Fruit fly (Drosophila melanogaster) whole organism, wandering third instar larva: ENCODE results near the gene CG7368.

ENCODE experiments used
- Abd-B ChIP-seq: fragments of >200 bp; optimal IDR thresholded peaks from 2 replicates; lab custom pipeline; 2017; ENCODE audit warnings: missing biosample characterization, missing genetic modification characterization
- Dfd ChIP-seq: fragments of >200 bp; optimal IDR thresholded peaks from 2 replicates; lab custom pipeline; 2017; ENCODE audit warnings: missing biosample characterization, missing genetic modification characterization
- Mio ChIP-seq: sonication (Bioruptor generic); optimal IDR thresholded peaks from 2 replicates; lab custom pipeline; 2016; ENCODE audit warnings: missing biosample characterization, missing genetic modification characterization
- fru ChIP-seq: fragments of 200-800 bp; sonication (Bioruptor generic); optimal IDR thresholded peaks from 3 replicates; lab custom pipeline; 2016; ENCODE audit warnings: missing biosample characterization, mild to moderate bottlenecking, missing genetic modification characterization
- h ChIP-seq: fragments of 200-800 bp; sonication (Bioruptor generic); optimal IDR thresholded peaks from 3 replicates; lab custom pipeline; 2016; ENCODE audit warnings: missing biosample characterization, mild to moderate bottlenecking, missing genetic modification characterization
- psq ChIP-seq: fragments of 200-800 bp; sonication (Bioruptor generic); optimal IDR thresholded peaks from 3 replicates; lab custom pipeline; 2017; ENCODE audit warnings: missing biosample characterization, mild to moderate bottlenecking, missing genetic modification characterization, moderate library complexity

DNA sequence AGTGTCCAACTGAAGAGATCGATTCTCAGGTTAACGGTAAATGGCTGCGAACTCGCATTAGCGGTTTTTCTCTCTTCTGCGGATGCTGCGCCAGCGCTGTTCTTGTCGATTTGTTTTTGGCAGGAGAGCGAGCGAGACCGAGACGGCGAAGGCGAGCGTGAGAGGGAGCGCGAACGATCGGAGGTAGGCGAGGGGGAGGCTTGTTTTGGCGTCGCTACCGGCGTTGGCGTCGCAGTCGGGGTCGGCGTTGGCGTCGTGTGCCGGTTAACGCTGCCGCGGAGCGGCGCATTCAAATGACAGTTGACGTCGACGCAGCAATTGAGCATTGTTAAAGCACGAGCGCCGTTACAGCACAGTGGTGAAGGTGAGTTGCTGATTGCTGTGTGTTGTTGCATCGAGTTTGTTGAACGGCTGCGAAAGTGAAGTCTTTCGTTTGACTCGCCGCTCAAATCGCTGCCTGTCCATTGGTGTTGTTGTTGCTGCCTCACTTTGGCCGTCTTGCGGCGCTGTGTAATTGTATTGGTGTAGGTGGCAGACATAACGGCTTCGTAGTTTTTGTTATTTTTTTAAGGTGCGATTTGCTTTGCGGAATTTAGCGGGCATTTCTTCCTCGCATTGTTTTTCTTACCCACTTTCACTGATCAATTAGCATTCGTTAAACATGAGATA is 10.1 kb upstream of the CG7368 start:
- TF ChIP-seq h (GFP tag; lab: Kevin White, UChicago) = peak; percentile 38
- TF ChIP-seq fru (GFP tag; lab: Kevin White, UChicago) = no peak
- TF ChIP-seq Dfd (GFP tag; lab: Kevin White, UChicago) = no peak
- TF ChIP-seq Mio (GFP tag; lab: Kevin White, UChicago) = no peak
- no peak for TF ChIP-seq psq
- TF ChIP-seq Abd-B (GFP tag; lab: Kevin White, UChicago) = no peak
